Fruit fly (Drosophila melanogaster): Measurements from ENCODE around the gene CG8043.

Gene CG8043

DNA sequence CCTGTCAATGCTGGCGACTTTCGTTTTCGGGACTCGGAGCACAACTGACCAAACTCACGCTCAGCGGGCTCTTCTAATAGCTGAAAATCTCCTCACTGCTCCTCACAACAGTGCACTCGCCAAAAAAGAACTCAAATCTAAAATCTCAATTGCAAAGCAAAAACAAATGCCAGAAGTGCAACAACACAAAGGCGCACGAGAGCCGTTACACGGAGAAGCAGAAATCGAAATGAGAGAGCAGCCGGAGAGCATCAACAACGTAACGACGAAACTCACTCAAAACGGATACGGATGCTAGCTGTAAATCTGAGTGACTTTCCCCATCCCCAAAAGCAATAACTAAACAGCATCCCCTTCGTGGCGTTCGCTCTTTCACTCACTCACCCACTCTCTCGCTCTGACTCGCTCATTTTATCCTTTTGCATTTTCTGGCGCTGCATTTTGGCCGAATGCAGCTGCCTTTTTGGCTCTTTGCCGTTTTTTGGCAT lies 21.1 kb downstream of the CG8043 start, which contains the start of gene hb:
TSS of gene hb (minus strand) at position 51 of the 488 bp plus-strand sequence.
- no peak for TF ChIP-seq noc (tag; optimal IDR thresholded peaks at IDR 0.05)

DNA sequence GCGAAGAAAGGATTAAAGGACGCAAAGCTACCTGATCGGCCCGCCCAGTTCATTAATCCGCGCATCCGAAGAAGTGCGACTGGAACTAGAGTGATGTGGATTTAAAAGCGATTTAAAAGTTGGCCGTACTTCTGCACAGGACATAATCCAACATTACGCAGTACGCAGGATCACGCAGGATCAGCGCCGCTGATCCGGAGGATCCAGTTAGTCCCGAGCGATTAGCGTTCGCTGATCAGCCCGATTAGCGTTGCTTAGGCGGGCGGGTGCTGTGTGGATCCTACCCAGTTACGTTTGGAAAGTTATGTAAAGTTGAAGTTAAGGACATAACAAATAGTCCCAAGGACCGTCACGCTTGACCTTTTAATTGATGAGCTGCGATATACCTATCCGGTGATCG lies 22.5 kb downstream of the CG8043 start:
- TF ChIP-seq noc (tag; optimal IDR thresholded peaks at IDR 0.05) = no peak

DNA sequence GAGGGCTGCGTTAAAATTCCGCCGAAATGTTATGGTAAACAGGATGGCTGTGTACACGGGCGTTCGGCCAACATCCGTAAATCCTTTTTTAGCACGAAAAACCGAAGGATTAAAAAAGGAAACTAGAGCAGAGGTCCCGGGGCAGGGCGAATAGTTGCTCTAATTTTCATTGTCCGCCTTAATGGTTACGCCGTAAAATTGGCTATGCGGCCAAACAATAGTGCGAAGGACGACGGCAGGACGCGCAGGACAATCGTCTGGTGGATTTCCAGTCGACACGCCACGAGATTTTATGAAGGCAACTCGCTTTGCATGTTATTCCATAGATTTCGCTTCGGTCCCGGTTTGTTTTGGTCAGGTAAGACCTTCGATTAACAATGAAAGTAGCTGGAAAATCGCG lies 23.9 kb downstream of the CG8043 start:
- no peak for TF ChIP-seq noc (tag; optimal IDR thresholded peaks at IDR 0.05)

DNA sequence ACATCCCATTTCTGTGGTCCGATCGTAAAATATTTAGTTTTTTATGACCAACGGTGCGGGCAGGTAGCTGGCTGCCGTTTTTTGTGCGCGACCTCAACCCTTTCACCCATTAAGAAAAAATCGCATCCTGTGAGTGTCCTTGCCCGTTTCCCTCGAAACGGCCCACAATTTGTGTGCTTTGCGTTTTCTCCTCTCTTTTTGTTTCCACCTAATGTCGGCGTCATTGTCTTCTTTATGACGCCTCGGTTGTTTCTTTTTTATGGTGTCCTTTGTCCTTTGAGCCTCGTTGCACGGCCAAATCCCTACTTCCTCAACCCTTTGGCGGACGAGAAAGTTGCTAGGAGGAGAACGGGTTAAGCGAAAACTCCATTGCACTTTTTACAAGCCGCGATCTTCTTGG lies 24.5 kb downstream of the CG8043 start:
- no peak for TF ChIP-seq noc (tag; optimal IDR thresholded peaks at IDR 0.05)

DNA sequence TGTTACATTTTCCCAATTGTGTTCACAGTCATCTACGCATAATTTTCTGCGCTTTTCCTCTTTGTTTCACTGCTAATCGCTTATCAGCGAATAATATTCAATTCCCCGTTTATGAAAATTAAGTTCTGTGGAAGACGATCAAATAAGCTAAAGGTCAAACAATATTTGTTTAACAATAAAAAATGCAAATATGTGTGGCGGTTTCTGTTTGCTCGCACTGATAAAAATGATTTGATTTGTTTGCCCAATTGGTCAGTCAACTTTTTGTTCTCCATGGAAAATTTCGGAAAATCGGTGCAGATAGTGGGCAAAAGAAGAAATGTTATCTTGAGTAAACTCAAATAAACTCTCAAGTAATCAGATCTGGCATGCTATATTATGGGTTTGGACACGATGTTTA lies 28.0 kb downstream of the CG8043 start:
- no peak for TF ChIP-seq noc (tag; optimal IDR thresholded peaks at IDR 0.05)

DNA sequence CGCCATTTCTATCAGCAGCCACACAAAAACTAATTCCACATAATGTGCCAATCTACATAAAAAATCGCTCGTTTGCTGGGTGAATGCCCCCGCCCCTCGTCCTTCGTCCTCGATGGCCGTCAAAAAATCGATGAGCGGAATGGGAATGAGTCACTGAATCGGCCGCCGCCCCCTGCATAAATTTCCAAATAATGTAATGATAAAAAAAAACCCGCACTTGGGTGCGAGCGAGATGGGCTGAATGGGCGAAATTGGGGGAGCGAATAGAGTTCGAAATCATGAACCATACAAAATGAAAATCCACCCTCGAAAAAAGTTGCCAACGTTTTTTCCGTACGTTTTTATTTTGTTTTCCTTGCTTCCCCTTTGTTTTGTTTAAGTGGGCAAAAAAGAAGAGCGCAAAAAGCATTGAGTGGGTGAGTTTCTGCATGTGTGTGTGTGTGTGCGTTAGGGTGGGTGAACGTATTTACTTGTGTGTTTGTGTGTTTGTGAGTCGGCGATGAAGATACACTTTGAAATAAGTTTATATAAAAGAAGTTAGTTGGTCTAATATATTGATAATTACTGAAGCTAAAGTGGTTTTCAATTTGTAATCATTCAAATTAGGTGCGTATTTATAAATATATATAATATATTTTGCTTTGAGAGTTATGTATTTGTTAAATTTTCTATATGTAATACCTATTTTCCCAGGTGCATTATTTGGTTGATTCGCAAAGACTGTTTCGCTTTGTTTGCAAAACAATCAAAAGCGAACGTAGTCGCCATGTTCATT lies 28.8 kb downstream of the CG8043 start:
- no peak for TF ChIP-seq noc (tag; optimal IDR thresholded peaks at IDR 0.05)

DNA sequence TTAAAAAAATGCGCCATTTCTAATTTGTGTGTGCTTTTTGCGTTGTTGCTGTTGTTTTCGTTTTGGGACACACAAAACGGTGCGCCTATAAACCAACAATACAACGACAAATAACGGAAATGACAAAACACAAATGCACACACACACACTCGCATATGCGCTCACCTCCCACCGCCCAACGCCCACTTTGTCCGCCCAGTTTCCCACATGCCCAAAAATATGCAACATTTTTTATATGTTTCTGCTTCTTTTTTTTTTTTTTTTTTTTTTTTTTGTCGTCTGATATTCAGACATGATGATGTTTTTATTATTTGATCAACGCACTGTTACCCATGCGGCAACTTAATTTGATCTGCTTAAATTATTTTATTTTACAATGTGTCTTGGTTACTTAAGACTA lies 30.5 kb downstream of the CG8043 start:
- no peak for TF ChIP-seq noc (tag; optimal IDR thresholded peaks at IDR 0.05)

DNA sequence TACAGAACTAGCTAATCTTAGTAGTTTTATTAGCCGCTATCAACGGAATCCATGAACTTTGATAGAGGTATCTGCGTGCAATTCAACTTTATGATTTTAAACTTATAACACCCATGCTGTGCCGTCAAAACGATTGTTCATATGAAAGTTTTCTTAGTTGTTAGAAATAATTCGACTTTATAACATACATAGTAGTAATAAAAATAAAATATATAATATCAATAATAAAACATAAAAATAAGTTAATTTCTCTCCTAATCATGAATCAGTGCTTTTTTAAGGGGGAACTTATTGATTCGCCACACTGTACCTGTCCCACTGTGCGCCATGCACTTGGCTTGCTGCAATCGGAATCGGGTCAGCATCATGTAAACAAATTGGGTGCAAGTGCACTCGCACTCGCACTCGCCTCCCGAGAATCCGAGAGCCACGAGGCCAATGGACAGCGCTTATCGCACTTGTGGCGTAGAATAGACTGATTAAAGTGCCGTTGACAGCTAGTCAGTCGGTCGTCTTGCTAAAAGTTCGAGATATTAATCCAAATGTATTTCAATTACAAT lies 35.3 kb downstream of the CG8043 start:
- TF ChIP-seq noc (tag; optimal IDR thresholded peaks at IDR 0.05) = peak; percentile 15

DNA sequence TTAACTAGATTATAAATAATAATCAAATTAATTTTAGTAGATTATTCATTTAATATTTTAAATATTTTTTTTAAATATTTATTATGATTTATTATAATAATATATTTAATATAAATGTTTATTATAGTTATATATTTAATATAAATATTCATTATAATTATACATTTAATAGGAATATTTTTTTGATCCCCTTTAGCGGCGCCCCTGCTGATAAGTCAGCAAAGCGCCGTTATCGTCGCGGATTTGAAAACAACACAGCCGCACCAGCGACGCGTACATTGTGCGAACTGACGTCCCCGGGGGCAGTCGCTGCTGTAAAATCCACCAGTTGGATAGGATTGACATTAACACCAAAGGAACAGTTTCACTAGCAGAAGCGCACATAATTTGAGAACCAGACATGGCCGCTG lies 36.0 kb downstream of the CG8043 start, which contains the start of gene CG8112:
TSS of gene CG8112 (plus strand) at position 212 of the 410 bp plus-strand sequence.
- TF ChIP-seq noc (tag; optimal IDR thresholded peaks at IDR 0.05) = no peak

DNA sequence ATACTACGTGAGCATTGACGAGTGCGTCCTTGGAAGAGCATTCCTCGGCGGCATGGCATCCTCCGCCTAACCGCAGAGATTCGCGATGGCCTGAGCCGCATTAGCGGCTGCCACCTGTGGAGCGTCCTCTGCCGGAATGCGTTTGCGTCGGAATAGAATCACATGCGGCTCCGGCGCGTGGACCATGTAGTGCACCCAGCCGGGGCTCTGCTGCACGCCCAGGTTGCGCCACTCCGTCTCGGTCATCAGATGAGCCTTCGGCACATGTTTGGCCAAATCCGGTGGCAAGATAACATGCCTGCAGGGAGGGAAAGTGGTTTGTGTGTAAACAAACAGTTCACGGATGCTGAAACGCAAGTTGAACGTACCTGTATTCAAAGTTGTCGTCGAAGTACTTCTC lies 38.7 kb downstream of the CG8043 start:
- TF ChIP-seq noc (tag; optimal IDR thresholded peaks at IDR 0.05) = no peak

DNA sequence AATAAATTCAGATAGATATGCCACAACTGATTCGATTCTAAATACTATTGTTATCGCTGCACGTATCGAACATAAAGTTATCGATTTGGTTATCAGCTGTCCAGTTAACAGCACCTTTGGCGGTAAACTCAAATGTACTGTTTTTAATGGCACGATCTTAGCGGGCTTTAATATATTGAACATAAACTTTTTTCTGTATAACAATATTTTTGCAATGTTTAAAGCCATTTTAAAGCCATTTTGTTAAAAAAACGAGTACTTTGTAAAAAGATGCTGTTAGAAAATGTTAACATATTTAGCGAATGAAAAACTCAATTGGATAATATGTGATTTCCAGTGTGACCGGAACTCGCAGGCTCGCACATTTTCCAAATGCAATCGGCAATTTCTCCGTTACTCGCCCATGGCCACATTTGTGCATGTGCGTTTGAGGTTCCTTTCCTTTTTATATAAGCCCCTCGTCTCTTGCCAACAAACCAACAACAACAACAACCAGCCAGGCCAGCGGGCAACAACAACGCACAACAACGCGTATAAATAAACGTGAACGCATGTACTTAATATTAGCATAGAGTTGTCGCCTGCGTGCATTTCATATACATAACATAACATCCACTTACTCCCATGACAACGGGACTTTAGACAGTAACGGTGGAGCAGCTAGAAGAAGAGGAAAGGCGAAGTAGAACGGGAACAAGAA lies 39.3 kb downstream of the CG8043 start, which contains the start of gene TMEM216:
TSS of gene TMEM216 (plus strand) at position 393 of the 700 bp plus-strand sequence.
- TF ChIP-seq noc (tag; optimal IDR thresholded peaks at IDR 0.05) = no peak

DNA sequence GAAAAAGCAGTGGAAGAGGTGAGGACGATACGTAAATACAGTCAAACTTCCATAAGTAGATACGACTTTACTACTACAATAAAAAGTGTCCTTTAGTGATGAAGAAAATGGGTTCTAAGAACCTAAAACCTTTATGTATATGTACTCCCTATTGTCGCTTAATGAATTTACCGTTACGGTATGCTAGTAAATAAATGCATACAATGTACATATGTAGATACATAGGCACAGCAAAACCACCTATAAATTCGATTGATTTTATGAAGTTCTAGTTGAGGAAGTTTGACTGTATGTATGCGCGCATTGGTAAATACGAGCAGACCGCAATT lies 39.8 kb downstream of the CG8043 start:
- TF ChIP-seq noc (tag; optimal IDR thresholded peaks at IDR 0.05) = no peak

DNA sequence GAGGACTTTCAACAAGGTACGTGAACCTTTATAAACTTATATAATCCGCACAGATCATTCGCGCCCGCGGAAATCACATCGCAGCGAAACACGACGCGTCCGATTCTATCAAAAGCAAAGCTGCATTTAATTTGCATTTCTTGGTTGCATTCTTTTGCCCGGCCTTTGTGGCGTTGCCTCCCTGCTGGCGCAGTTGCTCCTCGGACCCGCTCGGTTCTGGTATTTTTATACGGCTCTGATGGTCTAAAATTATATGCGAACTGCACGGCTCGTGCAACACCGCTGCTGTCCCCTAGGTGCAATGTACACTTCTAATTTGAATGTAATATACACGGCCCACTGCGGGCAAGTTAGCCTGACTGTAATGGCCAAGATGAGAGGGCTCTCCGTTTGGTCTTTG lies 41.6 kb downstream of the CG8043 start, which contains the start of gene Cks85A:
TSS of gene Cks85A (minus strand) at position 101 of the 400 bp plus-strand sequence.
- TF ChIP-seq noc (tag; optimal IDR thresholded peaks at IDR 0.05) = no peak

DNA sequence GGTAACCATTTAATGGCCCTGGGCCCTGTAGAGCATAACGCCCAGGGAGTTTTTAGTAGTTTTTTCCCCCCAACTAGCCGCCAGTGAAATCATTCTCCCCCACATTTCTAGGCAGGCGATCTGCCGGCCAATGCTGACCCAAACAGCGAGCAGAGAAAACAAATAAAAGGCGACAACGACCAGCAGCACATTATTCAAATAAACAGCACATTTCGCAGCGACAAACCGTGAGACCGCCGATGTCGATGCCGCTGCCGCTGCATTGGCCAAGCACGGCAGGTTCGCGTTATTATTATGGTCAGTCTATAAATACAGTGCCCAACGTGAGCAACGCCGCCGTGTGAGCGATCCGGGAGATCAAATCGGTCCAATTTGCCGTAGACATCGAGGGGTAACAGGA lies 42.2 kb downstream of the CG8043 start, which contains the start of gene CG11760:
TSS of gene CG11760 (plus strand) at position 301 of the 400 bp plus-strand sequence.
- TF ChIP-seq noc (tag; optimal IDR thresholded peaks at IDR 0.05) = no peak

DNA sequence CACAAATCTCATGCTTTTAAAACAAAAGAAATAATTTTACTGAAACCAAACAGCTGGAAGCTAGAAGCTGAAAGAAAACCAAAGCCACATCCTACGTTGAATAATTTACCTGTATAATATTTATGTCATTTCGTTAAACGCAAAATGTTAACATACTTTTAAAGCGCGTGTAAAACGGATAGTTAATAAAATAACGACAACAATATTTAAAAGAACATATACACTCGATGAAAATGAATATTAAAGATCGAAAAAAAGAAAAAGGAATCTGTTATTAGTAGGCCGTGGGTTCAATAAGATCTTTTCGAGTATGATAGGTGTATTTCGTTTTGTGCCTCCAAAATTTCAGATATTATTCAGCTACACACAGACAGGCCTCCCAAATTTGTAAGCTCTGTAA lies 44.4 kb downstream of the CG8043 start, which contains the start of gene CG8136:
TSS of gene CG8136 (plus strand) at position 301 of the 400 bp plus-strand sequence.
- TF ChIP-seq noc (tag; optimal IDR thresholded peaks at IDR 0.05) = no peak

DNA sequence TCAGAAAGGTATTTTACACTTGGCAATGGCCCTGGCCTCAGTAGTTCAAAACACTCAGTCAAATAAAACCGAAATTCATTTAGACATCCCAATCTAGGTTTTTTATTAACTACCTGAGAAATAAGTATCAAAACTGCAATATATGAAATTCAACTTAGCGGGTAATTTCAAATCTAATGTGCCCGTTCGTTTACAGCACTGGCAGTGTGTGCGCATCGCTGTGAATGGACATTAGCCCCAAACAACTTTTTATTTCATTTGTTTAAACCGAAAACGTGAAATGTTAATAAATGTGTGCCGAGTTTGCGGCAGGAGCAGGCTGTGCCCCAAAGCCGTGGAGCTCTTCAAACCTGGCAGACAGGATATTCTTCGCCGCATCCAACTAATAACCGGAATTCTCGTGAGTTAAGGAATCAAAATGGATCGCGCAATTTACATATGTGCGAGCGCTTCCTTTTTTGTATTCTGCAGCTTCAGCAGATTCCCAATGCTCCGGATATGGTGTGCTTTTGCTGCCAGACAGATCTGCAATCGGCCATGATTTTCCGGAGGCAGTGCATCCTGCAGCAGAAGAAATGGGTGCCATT lies 46.3 kb downstream of the CG8043 start, which contains the start of gene nom:
TSS of gene nom (plus strand) at position 213 of the 587 bp plus-strand sequence.
- no peak for TF ChIP-seq noc (tag; optimal IDR thresholded peaks at IDR 0.05)
